Fruit fly (Drosophila melanogaster) whole organism, embryonic: Measurements from ENCODE around the gene CG43347.
A peak's percentile ranks its signal among the peaks of the same experiment; 100 is the strongest.

Experiments
- B-H1 ChIP-seq: fragments of 200-800 bp; sonication (Bioruptor generic); IDR thresholded peaks from 3 replicates; pipeline ENCODE4 v1.3.6; 2022; ENCODE audit warnings: missing biosample characterization, missing genetic modification characterization
- BtbVII ChIP-seq: fragments of 200-800 bp; sonication (Bioruptor generic); optimal IDR thresholded peaks from 3 replicates; lab custom pipeline; 2017; ENCODE audit warnings: missing biosample characterization, mild to moderate bottlenecking, missing genetic modification characterization
- CG10267 ChIP-seq: fragments of 200-800 bp; sonication (Bioruptor generic); optimal IDR thresholded peaks from 2 replicates; lab custom pipeline; 2018; ENCODE audit warnings: missing biosample characterization, mild to moderate bottlenecking, missing genetic modification characterization, moderate library complexity
- CG1233 ChIP-seq: fragments of 200-800 bp; sonication (Bioruptor generic); optimal IDR thresholded peaks from 4 replicates; lab custom pipeline; 2018; ENCODE audit warnings: missing biosample characterization, mild to moderate bottlenecking, missing genetic modification characterization
- CG15073 ChIP-seq: fragments of 200-800 bp; sonication (Bioruptor generic); optimal IDR thresholded peaks from 2 replicates; lab custom pipeline; 2016; ENCODE audit warnings: missing biosample characterization, missing genetic modification characterization
- CG1529 ChIP-seq: fragments of 200-800 bp; sonication (Bioruptor generic); optimal IDR thresholded peaks from 3 replicates; lab custom pipeline; 2018; ENCODE audit warnings: missing biosample characterization, missing genetic modification characterization
- CG1647 ChIP-seq: fragments of 200-800 bp; sonication (Bioruptor generic); optimal IDR thresholded peaks from 3 replicates; lab custom pipeline; 2016; ENCODE audit warnings: missing biosample characterization, missing genetic modification characterization
- CG17361 ChIP-seq: fragments of 200-800 bp; sonication (Bioruptor generic); IDR thresholded peaks from 3 replicates; pipeline ENCODE4 v1.3.6; 2022; ENCODE audit warnings: missing biosample characterization, missing genetic modification characterization
- CG18011 ChIP-seq: fragments of 200-800 bp; sonication (Bioruptor generic); optimal IDR thresholded peaks from 2 replicates; lab custom pipeline; 2017; ENCODE audit warnings: missing biosample characterization, missing genetic modification characterization, mild to moderate bottlenecking, moderate library complexity, missing genotype
- CG18262 ChIP-seq: fragments of 200-800 bp; optimal IDR thresholded peaks from 3 replicates; lab custom pipeline; 2019; ENCODE audit warnings: missing biosample characterization, mild to moderate bottlenecking, missing genetic modification characterization, moderate library complexity
- CG2202 ChIP-seq: fragments of 200-800 bp; sonication (Bioruptor generic); optimal IDR thresholded peaks from 2 replicates; lab custom pipeline; 2018; ENCODE audit warnings: missing biosample characterization, mild to moderate bottlenecking, missing genetic modification characterization
- CG33213 ChIP-seq: fragments of 200-800 bp; sonication (Bioruptor generic); optimal IDR thresholded peaks from 3 replicates; lab custom pipeline; 2016; ENCODE audit warnings: missing biosample characterization, missing genetic modification characterization
- CG6175 ChIP-seq: fragments of 200-800 bp; sonication (Bioruptor generic); IDR thresholded peaks from 3 replicates; pipeline ENCODE4 v1.3.6; 2022; ENCODE audit warnings: missing biosample characterization, missing genetic modification characterization
- CG7786 ChIP-seq: fragments of 200-800 bp; sonication (Bioruptor generic); optimal IDR thresholded peaks from 2 replicates; lab custom pipeline; 2016; ENCODE audit warnings: missing biosample characterization, missing genetic modification characterization
- CG7928 ChIP-seq: fragments of 200-800 bp; sonication (Bioruptor generic); optimal IDR thresholded peaks from 2 replicates; lab custom pipeline; 2017; ENCODE audit warnings: missing biosample characterization, mild to moderate bottlenecking, missing genetic modification characterization
- CG8089 ChIP-seq: fragments of 200-800 bp; sonication (Bioruptor generic); optimal IDR thresholded peaks from 3 replicates; lab custom pipeline; 2016; ENCODE audit warnings: missing biosample characterization, missing genetic modification characterization
- CG8281 ChIP-seq: fragments of 200-800 bp; sonication (Bioruptor generic); optimal IDR thresholded peaks from 2 replicates; lab custom pipeline; 2018; ENCODE audit warnings: missing biosample characterization, mild to moderate bottlenecking, missing genetic modification characterization, moderate library complexity
- CG8765 ChIP-seq: fragments of 200-800 bp; sonication (Bioruptor generic); IDR thresholded peaks from 2 replicates; pipeline ENCODE4 v1.3.6; 2022; ENCODE audit warnings: missing biosample characterization, missing genetic modification characterization
- Camta ChIP-seq: fragments of 200-800 bp; sonication (Bioruptor generic); optimal IDR thresholded peaks from 2 replicates; lab custom pipeline; 2016; ENCODE audit warnings: missing biosample characterization, missing genetic modification characterization
- Doc3 ChIP-seq: fragments of 200-800 bp; sonication (Bioruptor generic); IDR thresholded peaks from 3 replicates; pipeline ENCODE4 v1.3.6; 2022; ENCODE audit warnings: missing biosample characterization, missing genetic modification characterization; ENCODE audit not compliant: partially characterized antibody
- E2f1 ChIP-seq: fragments of 200-800 bp; sonication (Bioruptor generic); IDR thresholded peaks from 2 replicates; pipeline ENCODE4 v1.3.6; 2022; ENCODE audit warnings: missing biosample characterization, missing genetic modification characterization
- MTF-1 ChIP-seq: fragments of 200-800 bp; sonication (Bioruptor generic); optimal IDR thresholded peaks from 2 replicates; lab custom pipeline; 2018; ENCODE audit warnings: missing biosample characterization, mild to moderate bottlenecking, missing genetic modification characterization, borderline replicate concordance
- Mad ChIP-seq: fragments of 200-800 bp; sonication (Bioruptor generic); optimal IDR thresholded peaks from 2 replicates; lab custom pipeline; 2016; ENCODE audit warnings: missing biosample characterization, missing genetic modification characterization
- NfI ChIP-seq: fragments of 200-800 bp; sonication (Bioruptor generic); optimal IDR thresholded peaks from 3 replicates; lab custom pipeline; 2018; ENCODE audit warnings: missing biosample characterization, mild to moderate bottlenecking, missing genetic modification characterization, moderate library complexity
- Tbp ChIP-seq: fragments of >200 bp; optimal IDR thresholded peaks from 2 replicates; lab custom pipeline; 2018; ENCODE audit warnings: missing biosample characterization, missing genetic modification characterization
- ap ChIP-seq: fragments of 200-800 bp; sonication (Bioruptor generic); IDR thresholded peaks from 2 replicates; pipeline ENCODE4 v1.3.6; 2022; ENCODE audit warnings: missing biosample characterization, missing genetic modification characterization
- ato ChIP-seq: fragments of 200-800 bp; sonication (Bioruptor generic); IDR thresholded peaks from 2 replicates; pipeline ENCODE4 v1.3.6; 2022; ENCODE audit warnings: missing biosample characterization, missing genetic modification characterization; ENCODE audit not compliant: partially characterized antibody
- chif ChIP-seq, 2 experiments: fragments of 200-800 bp; sonication (Bioruptor generic); optimal IDR thresholded peaks; 3 replicates each; lab custom pipeline; 2016; ENCODE audit warnings: missing biosample characterization in 2 of 2, missing genetic modification characterization in 2 of 2
- ci ChIP-seq: fragments of 200-800 bp; sonication (Bioruptor generic); IDR thresholded peaks from 3 replicates; pipeline ENCODE4 v1.3.6; 2022; ENCODE audit warnings: missing biosample characterization, missing genetic modification characterization
- en ChIP-seq: fragments of 200-800 bp; sonication (Bioruptor generic); optimal IDR thresholded peaks from 2 replicates; lab custom pipeline; 2016; ENCODE audit warnings: missing biosample characterization, missing genetic modification characterization
- esg ChIP-seq: fragments of 200-800 bp; sonication (Bioruptor generic); conservative IDR thresholded peaks from 2 replicates; pipeline ENCODE4 v1.3.6; 2022; ENCODE audit warnings: missing biosample characterization, missing genetic modification characterization
- eve ChIP-seq, 2 experiments: fragments of >200 bp; optimal IDR thresholded peaks; 2 replicates each; lab custom pipeline; 2017; ENCODE audit warnings: missing biosample characterization in 2 of 2, missing genetic modification characterization in 2 of 2
- fd3F ChIP-seq: fragments of 200-800 bp; sonication (Bioruptor generic); optimal IDR thresholded peaks from 2 replicates; lab custom pipeline; 2018; ENCODE audit warnings: missing biosample characterization, mild to moderate bottlenecking, missing genetic modification characterization, moderate library complexity
- fd96Cb ChIP-seq: fragments of 200-800 bp; sonication (Bioruptor generic); optimal IDR thresholded peaks from 2 replicates; lab custom pipeline; 2018; ENCODE audit warnings: missing biosample characterization, mild to moderate bottlenecking, missing genetic modification characterization, moderate library complexity
- fru ChIP-seq: fragments of >200 bp; optimal IDR thresholded peaks from 2 replicates; lab custom pipeline; 2017
- her ChIP-seq: fragments of 200-800 bp; sonication (Bioruptor generic); optimal IDR thresholded peaks from 2 replicates; lab custom pipeline; 2016; ENCODE audit warnings: missing biosample characterization, missing genetic modification characterization
- hth ChIP-seq: fragments of >200 bp; optimal IDR thresholded peaks from 2 replicates; lab custom pipeline; 2017; ENCODE audit warnings: inconsistent platforms
- ken ChIP-seq: fragments of 200-800 bp; sonication (Bioruptor generic); IDR thresholded peaks from 3 replicates; pipeline ENCODE4 v1.3.6; 2022; ENCODE audit warnings: missing biosample characterization, missing genetic modification characterization
- maf-S ChIP-seq: fragments of 200-800 bp; sonication (Bioruptor generic); optimal IDR thresholded peaks from 2 replicates; lab custom pipeline; 2016; ENCODE audit warnings: missing biosample characterization, missing genetic modification characterization
- mam ChIP-seq: fragments of 200-800 bp; sonication (Bioruptor generic); optimal IDR thresholded peaks from 3 replicates; lab custom pipeline; 2016; ENCODE audit warnings: missing biosample characterization, missing genetic modification characterization
- mld ChIP-seq: fragments of 200-800 bp; sonication (Bioruptor generic); IDR thresholded peaks from 3 replicates; pipeline ENCODE4 v1.3.6; 2022; ENCODE audit warnings: missing biosample characterization, missing genetic modification characterization; ENCODE audit not compliant: partially characterized antibody
- nau ChIP-seq: fragments of 200-800 bp; sonication (Bioruptor generic); optimal IDR thresholded peaks from 3 replicates; lab custom pipeline; 2017; ENCODE audit warnings: missing biosample characterization, mild to moderate bottlenecking, missing genetic modification characterization, missing genetic modification reagents
- nerfin-2 ChIP-seq: fragments of 200-800 bp; sonication (Bioruptor generic); IDR thresholded peaks from 2 replicates; pipeline ENCODE4 v1.3.6; 2022; ENCODE audit warnings: missing biosample characterization, missing genetic modification characterization; ENCODE audit not compliant: partially characterized antibody
- oc ChIP-seq: fragments of 200-800 bp; sonication (Bioruptor generic); optimal IDR thresholded peaks from 2 replicates; lab custom pipeline; 2018; ENCODE audit warnings: missing biosample characterization, mild to moderate bottlenecking, missing genetic modification characterization, moderate library complexity
- sd ChIP-seq: fragments of 200-800 bp; sonication (Bioruptor generic); optimal IDR thresholded peaks from 3 replicates; lab custom pipeline; 2018; ENCODE audit warnings: missing biosample characterization, mild to moderate bottlenecking, missing genetic modification characterization, moderate library complexity
- sob ChIP-seq: fragments of 200-800 bp; sonication (Bioruptor generic); IDR thresholded peaks from 2 replicates; pipeline ENCODE4 v1.3.6; 2022; ENCODE audit warnings: missing biosample characterization, missing genetic modification characterization
- stc ChIP-seq: fragments of 200-800 bp; sonication (Bioruptor generic); IDR thresholded peaks from 2 replicates; pipeline ENCODE4 v1.3.6; 2022; ENCODE audit warnings: missing biosample characterization, missing genetic modification characterization
- tgo ChIP-seq: fragments of 200-800 bp; sonication (Bioruptor generic); IDR thresholded peaks from 3 replicates; pipeline ENCODE4 v1.3.6; 2022; ENCODE audit warnings: missing biosample characterization, missing genetic modification characterization
- tll ChIP-seq, 2 experiments: fragments of 200-800 bp in 1 of 2; fragments of >200 bp in 1 of 2; sonication (Bioruptor generic) in 1 of 2; optimal IDR thresholded peaks; 2 replicates each; lab custom pipeline; 2017 to 2019; ENCODE audit warnings: missing biosample characterization in 2 of 2, missing genetic modification characterization in 2 of 2, mild to moderate bottlenecking in 1 of 2, moderate library complexity in 1 of 2
- wek ChIP-seq: fragments of 200-800 bp; sonication (Bioruptor generic); optimal IDR thresholded peaks from 3 replicates; lab custom pipeline; 2018; ENCODE audit warnings: missing biosample characterization, mild to moderate bottlenecking, missing genetic modification characterization, moderate library complexity

The CG43347 gene

dm6 chrX:10600254-10600916 lies 19.6 kb downstream of the CG43347 start (continued):
- TF ChIP-seq Camta (GFP tag; lab: Kevin White, UChicago) (no peak), CG17361 (GFP tag; lab: Robert Waterston, UW) (peak; percentile 39; the same call in 2 of the 3 replicates), CG6175 (no peak), en (GFP tag; lab: Kevin White, UChicago) (no peak), wek (no peak), ken (GFP tag; lab: Robert Waterston, UW) (peak; percentile 71), fd3F (GFP tag; lab: Kevin White, UChicago) (peak; percentile 16), CG7928 (GFP tag; lab: Kevin White, UChicago) (no peak), sd (no peak), CG33213 (GFP tag; lab: Kevin White, UChicago) (no peak), nau (GFP tag; lab: Kevin White, UChicago) (no peak), hth (no peak), stc (GFP tag; lab: Robert Waterston, UW) (no peak), fru (lab: Kevin White, UChicago) (no peak), CG2202 (tag; lab: Kevin White, UChicago) (no peak), oc (no peak), CG15073 (GFP tag; lab: Kevin White, UChicago) (no peak), nerfin-2 (GFP tag; lab: Robert Waterston, UW) (no peak), ap (peak; percentile 55), CG1647 (GFP tag; lab: Kevin White, UChicago) (peak; percentile 12), CG1233 (GFP tag; lab: Kevin White, UChicago) (peak; percentile 41), CG8281 (tag; lab: Kevin White, UChicago) (no peak), B-H1 (GFP tag; lab: Robert Waterston, UW) (peak; percentile 43; the same call in 2 of the 3 replicates), mld (GFP tag; lab: Robert Waterston, UW) (no peak), Doc3 (GFP tag; lab: Robert Waterston, UW) (no peak), ato (GFP tag; lab: Robert Waterston, UW) (no peak), Mad (GFP tag; lab: Kevin White, UChicago) (no peak), tgo (peak; percentile 74; the same call in 2 of the 3 replicates), NfI (GFP tag; lab: Kevin White, UChicago) (peak; percentile 46), CG18262 (tag; lab: Kevin White, UChicago) (peak; percentile 27), eve (GFP tag; optimal IDR thresholded peaks at IDR 0.05; lab: Kevin White, UChicago) (no peak), esg (GFP tag; lab: Robert Waterston, UW) (peak; percentile 61; the same call in 1 of the 2 replicates), her (GFP tag; lab: Kevin White, UChicago) (no peak), maf-S (GFP tag; lab: Kevin White, UChicago) (peak; percentile 13), tll (GFP tag; optimal IDR thresholded peaks at IDR 0.05; lab: Kevin White, UChicago) (no peak), CG18011 (GFP tag; lab: Kevin White, UChicago) (peak; percentile 31), CG8089 (GFP tag; lab: Kevin White, UChicago) (no peak), MTF-1 (GFP tag; lab: Kevin White, UChicago) (peak; percentile 15), CG1529 (GFP tag; lab: Kevin White, UChicago) (no peak), Tbp (GFP tag; lab: Kevin White, UChicago) (no peak), sob (GFP tag; lab: Robert Waterston, UW) (peak; percentile 44; the same call in 1 of the 2 replicates), chif (GFP tag; optimal IDR thresholded peaks at IDR 0.05; lab: Kevin White, UChicago) (peak; percentile 43 to 45), ci (GFP tag; lab: Robert Waterston, UW) (peak; percentile 82), CG7786 (GFP tag; lab: Kevin White, UChicago) (peak; percentile 7), CG10267 (tag; lab: Kevin White, UChicago) (peak; percentile 5), BtbVII (no peak), E2f1 (peak; percentile 50; the same call in 1 of the 2 replicates), mam (GFP tag; lab: Kevin White, UChicago) (peak; percentile 66), fd96Cb (peak; percentile 55), CG8765 (GFP tag; lab: Robert Waterston, UW) (no peak)
